Fruit fly (Drosophila melanogaster): ENCODE data around the gene t-Grip91.
A peak's percentile ranks its signal among the peaks of the same experiment; 100 is the strongest.

The t-Grip91 gene

DNA sequence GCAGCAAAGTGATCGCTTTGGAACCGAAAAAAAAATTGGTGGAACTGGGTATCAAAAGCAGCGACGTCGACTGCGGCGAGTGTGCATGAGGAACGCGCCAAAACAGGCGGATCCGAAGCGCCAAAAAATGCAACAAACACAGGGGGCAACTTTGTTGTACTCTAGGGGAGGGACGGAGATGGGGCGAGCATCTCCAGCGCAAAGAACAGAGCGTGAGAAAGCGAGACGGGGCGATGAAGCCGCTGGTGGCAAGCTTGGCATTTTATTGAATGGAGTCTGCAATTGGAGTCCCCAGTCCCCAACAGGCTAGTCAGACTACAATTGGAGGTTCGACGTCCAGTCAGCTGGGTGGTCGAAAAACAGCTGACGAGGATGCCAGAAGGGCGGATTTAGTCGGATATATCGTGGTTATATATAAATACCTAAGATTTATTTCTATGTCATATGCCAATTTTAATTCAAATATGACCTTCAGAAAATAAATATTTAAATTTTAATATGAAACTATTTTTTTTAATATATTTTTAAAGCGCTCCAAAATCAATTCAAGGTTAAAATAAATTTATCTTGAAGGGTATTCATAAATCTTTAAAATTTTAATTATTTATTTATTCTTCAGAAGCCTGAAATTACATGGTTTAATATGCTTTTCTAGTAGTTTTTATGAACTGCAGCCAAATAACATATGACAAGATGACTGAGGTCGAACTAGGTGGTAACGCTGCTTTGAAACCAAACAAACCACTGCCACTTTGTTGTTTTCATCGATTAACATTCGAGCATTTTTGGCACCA is 37.1 kb upstream of the t-Grip91 start (continued):
- TF ChIP-seq CG2202 (tag; optimal IDR thresholded peaks at IDR 0.05) (peak; percentile 73), her (GFP tag; optimal IDR thresholded peaks at IDR 0.05) (no peak), Ets97D (GFP tag; optimal IDR thresholded peaks at IDR 0.05) (no peak), Mrtf (GFP tag; IDR thresholded peaks at IDR 0.05) (peak; percentile 51; the same call in 1 of the 3 replicates), tup (GFP tag; optimal IDR thresholded peaks at IDR 0.05) (peak; percentile 39), gem (tag; optimal IDR thresholded peaks at IDR 0.05) (peak; percentile 97), en (GFP tag; optimal IDR thresholded peaks at IDR 0.05) (no peak), Doc3 (GFP tag; IDR thresholded peaks at IDR 0.05; ENCODE audit: partially characterized antibody) (no peak), CG17328 (GFP tag; IDR thresholded peaks at IDR 0.05) (peak; percentile 74), CG11085 (GFP tag; IDR thresholded peaks at IDR 0.05) (no peak; the same call in 1 of the 2 replicates), MTF-1 (GFP tag; optimal IDR thresholded peaks at IDR 0.05; ENCODE audit: borderline replicate concordance) (peak; percentile 29), sima (GFP tag; optimal IDR thresholded peaks at IDR 0.05) (no peak), gsb-n (tag; optimal IDR thresholded peaks at IDR 0.05) (peak; percentile 93), ab (GFP tag; optimal IDR thresholded peaks at IDR 0.05) (no peak), vnd (GFP tag; IDR thresholded peaks at IDR 0.05; ENCODE audit: partially characterized antibody) (no peak), CG3726 (GFP tag; IDR thresholded peaks at IDR 0.05) (peak; percentile 65; the same call in 1 of the 3 replicates), dm (GFP tag; optimal IDR thresholded peaks at IDR 0.05) (no peak), Dp (GFP tag; optimal IDR thresholded peaks at IDR 0.05) (no peak), run (tag; optimal IDR thresholded peaks at IDR 0.05) (peak; percentile 84), so (GFP tag; IDR thresholded peaks at IDR 0.05) (peak; percentile 32; the same call in 1 of the 3 replicates), CG13424 (tag; optimal IDR thresholded peaks at IDR 0.05) (peak; percentile 97), Sox100B (GFP tag; optimal IDR thresholded peaks at IDR 0.05) (peak; percentile 97), gsb (GFP tag; IDR thresholded peaks at IDR 0.05) (no peak), hkb (optimal IDR thresholded peaks at IDR 0.05) (no peak), hkb (GFP tag; IDR thresholded peaks at IDR 0.05) (peak; percentile 76), ro (GFP tag; IDR thresholded peaks at IDR 0.05) (no peak; the same call in 1 of the 2 replicates), tin (GFP tag; optimal IDR thresholded peaks at IDR 0.05) (peak; percentile 88), CG30431 (GFP tag; optimal IDR thresholded peaks at IDR 0.05) (peak; percentile 84), tgo (GFP tag; IDR thresholded peaks at IDR 0.05) (peak; percentile 85), CG2678 (tag; optimal IDR thresholded peaks at IDR 0.05) (peak; percentile 97), PHDP (tag; optimal IDR thresholded peaks at IDR 0.05) (peak; percentile 91), crol (GFP tag; IDR thresholded peaks at IDR 0.05) (peak; percentile 43; the same call in 1 of the 2 replicates), wdn (GFP tag; IDR thresholded peaks at IDR 0.05) (0 out of 2 replicates have a peak, but pooled peaks have one; percentile 52), CG1603 (tag; optimal IDR thresholded peaks at IDR 0.05) (peak; percentile 6), CG9797 (GFP tag; optimal IDR thresholded peaks at IDR 0.05) (peak; percentile 16), kah (GFP tag; optimal IDR thresholded peaks at IDR 0.05) (peak; percentile 97), CG4360 (GFP tag; IDR thresholded peaks at IDR 0.05) (peak; percentile 45), Camta (GFP tag; optimal IDR thresholded peaks at IDR 0.05) (peak; percentile 42), Mad (GFP tag; optimal IDR thresholded peaks at IDR 0.05) (peak; percentile 42), dati (GFP tag; IDR thresholded peaks at IDR 0.05) (0 out of 2 replicates have a peak, but pooled peaks have one; percentile 25), Hmr (GFP tag; optimal IDR thresholded peaks at IDR 0.05) (peak; percentile 90), CG11456 (GFP tag; IDR thresholded peaks at IDR 0.05) (peak; percentile 73; the same call in 2 of the 3 replicates), Hsf (GFP tag; optimal IDR thresholded peaks at IDR 0.05) (peak; percentile 41), CG2199 (GFP tag; IDR thresholded peaks at IDR 0.05) (no peak), CG11695 (GFP tag; IDR thresholded peaks at IDR 0.05) (peak; percentile 89), CG14860 (GFP tag; IDR thresholded peaks at IDR 0.05; ENCODE audit: partially characterized antibody) (no peak), CG10321 (GFP tag; IDR thresholded peaks at IDR 0.05) (no peak), dimm (GFP tag; IDR thresholded peaks at IDR 0.05) (no peak), HLH4C (GFP tag; IDR thresholded peaks at IDR 0.05; ENCODE audit: partially characterized antibody) (no peak)
